Worm (Caenorhabditis elegans) whole organism, L4/young adult: Measurements from ENCODE around the gene T28B11.1.

Experiments
- dao-5 ChIP-seq: sonication (generic microtip); optimal IDR thresholded peaks from 2 replicates; lab custom pipeline; 2016; ENCODE audit warnings: missing genotype, missing genetic modification characterization, moderate library complexity, missing compliant biosample characterization
- him-1 ChIP-seq: sonication (generic microtip); optimal IDR thresholded peaks from 2 replicates; lab custom pipeline; 2016; ENCODE audit warnings: missing genotype, missing genetic modification reagents, missing genetic modification characterization, missing compliant biosample characterization

- TF ChIP-seq dao-5 (tag; lab: Kevin White, UChicago) = no peak
- TF ChIP-seq him-1 (tag; lab: Kevin White, UChicago) = no peak
These were observed 4.6 kb downstream of the T28B11.1 start for ce11 chrV:10727651-10728050.
